Worm (Caenorhabditis elegans): Measurements from ENCODE around the gene F35H10.5.

Gene F35H10.5

DNA sequence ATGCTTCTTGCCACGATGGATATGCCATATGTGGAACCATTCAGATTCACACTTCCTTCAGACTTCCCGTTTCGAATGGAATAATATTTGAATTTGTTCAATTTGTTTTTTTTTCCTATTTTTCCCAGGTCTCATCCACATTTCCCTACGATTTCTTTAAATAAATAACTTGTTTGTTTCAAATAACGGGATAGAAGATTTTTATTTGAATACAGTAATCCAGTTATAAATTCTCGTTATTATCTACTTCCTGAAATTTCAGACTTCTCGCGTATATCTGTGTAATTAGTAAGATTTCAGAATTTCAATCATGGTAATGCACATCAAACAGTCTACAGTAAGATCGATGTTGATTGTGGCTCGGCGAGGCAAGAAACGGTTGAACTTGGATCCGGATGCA, at the start of gene F35H10.5:
TSS of gene F35H10.5 (plus strand) at position 301 of the 400 bp plus-strand sequence.
- no peak for TF ChIP-seq jun-1 (tag; optimal IDR thresholded peaks at IDR 0.05)
- TF ChIP-seq nhr-90 (tag; optimal IDR thresholded peaks at IDR 0.05; ENCODE audit: poor library complexity) = no peak
- no peak for TF ChIP-seq fkh-10 (GFP tag; optimal IDR thresholded peaks at IDR 0.05)
- TF ChIP-seq dpl-1 (GFP tag; optimal IDR thresholded peaks at IDR 0.05) = no peak
- no peak for TF ChIP-seq efl-1 (optimal IDR thresholded peaks at IDR 0.05)
- TF ChIP-seq efl-1 (GFP tag; optimal IDR thresholded peaks at IDR 0.05 in 1 of 2) = peak in 1 of 2 experiments; percentile 73
- TF ChIP-seq mep-1 (tag; optimal IDR thresholded peaks at IDR 0.05) = no peak

DNA sequence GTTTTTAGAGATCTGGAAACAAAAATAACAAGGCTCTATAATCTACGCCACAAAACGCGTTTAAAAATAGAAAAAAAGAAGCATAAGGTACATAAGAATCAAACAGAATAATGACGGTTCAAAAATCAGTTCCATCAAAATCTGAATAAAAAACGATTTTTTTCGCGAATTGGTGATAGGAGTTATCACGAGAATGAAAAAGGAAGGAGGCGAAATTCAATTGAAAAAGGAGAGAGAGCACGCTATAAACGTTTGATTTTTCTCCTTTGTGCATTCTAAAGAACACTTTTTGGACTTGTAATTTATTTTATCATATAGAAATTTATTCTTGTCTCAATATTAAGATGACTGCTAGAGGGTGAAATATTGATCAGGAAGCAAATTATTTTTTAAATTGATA, 49.2 kb upstream of the F35H10.5 start:
- peak; percentile 27 for TF ChIP-seq elt-2 (tag; optimal IDR thresholded peaks at IDR 0.05)
- TF ChIP-seq lin-35 (GFP tag; optimal IDR thresholded peaks at IDR 0.05) = peak in 1 of 2 experiments; percentile 0
- TF ChIP-seq lir-3 (tag; optimal IDR thresholded peaks at IDR 0.05; ENCODE audit: poor library complexity) = no peak
- TF ChIP-seq unc-86 (tag; optimal IDR thresholded peaks at IDR 0.05) = no peak

DNA sequence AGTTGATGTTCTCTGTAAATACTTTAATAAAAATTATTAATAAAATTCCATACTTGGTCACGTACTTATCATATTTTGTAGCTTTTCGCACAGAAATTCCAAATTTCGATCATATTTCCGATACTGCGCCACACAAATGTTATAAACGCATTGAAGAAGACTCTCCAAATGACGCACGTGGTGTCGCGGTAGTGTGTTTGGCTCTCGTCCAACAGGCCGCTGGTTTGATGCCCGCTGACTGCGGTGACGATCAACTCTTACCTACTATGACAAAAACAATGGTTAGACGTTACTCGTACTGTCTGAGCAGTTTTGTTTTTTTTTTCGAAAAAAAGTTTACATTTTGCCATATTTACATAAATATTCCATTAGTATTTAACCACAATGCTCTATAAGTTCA, 47.7 kb upstream of the F35H10.5 start:
- TF ChIP-seq ceh-88 (GFP tag; IDR thresholded peaks at IDR 0.05) = no peak
- no peak for TF ChIP-seq ama-1 (optimal IDR thresholded peaks at IDR 0.05)
- peak; percentile 69 for TF ChIP-seq nhr-85 (tag)
- peak; percentile 81 for TF ChIP-seq unc-130 (tag; optimal IDR thresholded peaks at IDR 0.05)
- no peak for TF ChIP-seq nhr-11 (tag; optimal IDR thresholded peaks at IDR 0.05)
- TF ChIP-seq mab-9 (GFP tag; IDR thresholded peaks at IDR 0.05) = no peak
- no peak for TF ChIP-seq hlh-4 (tag; optimal IDR thresholded peaks at IDR 0.05)
- TF ChIP-seq lin-13 (GFP tag; optimal IDR thresholded peaks at IDR 0.05) = peak; percentile 30
- TF ChIP-seq aha-1 (tag; optimal IDR thresholded peaks at IDR 0.05) = no peak
- no peak for TF ChIP-seq sptf-1 (tag; optimal IDR thresholded peaks at IDR 0.05)
- no peak for TF ChIP-seq nhr-12 (tag; optimal IDR thresholded peaks at IDR 0.05)
- no peak for TF ChIP-seq unc-62 (GFP tag; optimal IDR thresholded peaks at IDR 0.05)
- peak; percentile 48 to 72 for TF ChIP-seq lsy-2 (tag; optimal IDR thresholded peaks at IDR 0.05)
- no peak for TF ChIP-seq vab-15 (tag; optimal IDR thresholded peaks at IDR 0.05)
- peak; percentile 30 for TF ChIP-seq unc-86 (tag; optimal IDR thresholded peaks at IDR 0.05)
- TF ChIP-seq lir-3 (tag; optimal IDR thresholded peaks at IDR 0.05; ENCODE audit: poor library complexity) = peak; percentile 36
- TF ChIP-seq mef-2 (tag; optimal IDR thresholded peaks at IDR 0.05) = no peak
- peak; percentile 80 for TF ChIP-seq mep-1 (tag; optimal IDR thresholded peaks at IDR 0.05)
- peak; percentile 68 for TF ChIP-seq nhr-20 (tag; optimal IDR thresholded peaks at IDR 0.05)
- TF ChIP-seq mdl-1 (tag; optimal IDR thresholded peaks at IDR 0.05) = peak in 1 of 2 experiments; percentile 91
- TF ChIP-seq ceh-8 (GFP tag; optimal IDR thresholded peaks at IDR 0.05) = no peak
- no peak for TF ChIP-seq zip-4 (GFP tag; optimal IDR thresholded peaks at IDR 0.05)
- no peak for TF ChIP-seq ceh-90 (tag; optimal IDR thresholded peaks at IDR 0.05)
- TF ChIP-seq grh-1 (GFP tag; IDR thresholded peaks at IDR 0.05) = no peak
- no peak for TF ChIP-seq nhr-28 (tag; optimal IDR thresholded peaks at IDR 0.05)
- peak; percentile 68 for TF ChIP-seq dsc-1 (tag; optimal IDR thresholded peaks at IDR 0.05)
- TF ChIP-seq skn-1 (tag; optimal IDR thresholded peaks at IDR 0.05) = peak; percentile 46
- peak; percentile 80 for TF ChIP-seq snu-23 (GFP tag; optimal IDR thresholded peaks at IDR 0.05)
- TF ChIP-seq F16B12.6 (tag; optimal IDR thresholded peaks at IDR 0.05) = no peak
- no peak for TF ChIP-seq nhr-237 (tag; optimal IDR thresholded peaks at IDR 0.05)
- TF ChIP-seq ces-1 (GFP tag; optimal IDR thresholded peaks at IDR 0.05) = no peak
- no peak for TF ChIP-seq hpl-2 (GFP tag; optimal IDR thresholded peaks at IDR 0.05)
- TF ChIP-seq unc-98 (GFP tag; IDR thresholded peaks at IDR 0.05) = no peak
- TF ChIP-seq pag-3 (tag; optimal IDR thresholded peaks at IDR 0.05; ENCODE audit: borderline replicate concordance, insufficient read depth) = no peak
- peak; percentile 64 for TF ChIP-seq xbp-1 (tag; optimal IDR thresholded peaks at IDR 0.05)
- peak; percentile 62 for TF ChIP-seq tbx-2 (tag; optimal IDR thresholded peaks at IDR 0.05)
- TF ChIP-seq unc-30 (tag; optimal IDR thresholded peaks at IDR 0.05) = no peak
- peak; percentile 21 for TF ChIP-seq isw-1 (GFP tag; IDR thresholded peaks at IDR 0.05)
- TF ChIP-seq egl-13 (tag; optimal IDR thresholded peaks at IDR 0.05) = peak; percentile 30
- TF ChIP-seq nhr-77 (tag; optimal IDR thresholded peaks at IDR 0.05) = peak; percentile 65
- peak; percentile 60 for TF ChIP-seq lin-14 (GFP tag; optimal IDR thresholded peaks at IDR 0.05)
- TF ChIP-seq C34B4.2 (tag; optimal IDR thresholded peaks at IDR 0.05) = no peak

Data from whole organism, L1 larva.